Worm (Caenorhabditis elegans) whole organism, L2 larva: ENCODE results near the gene srw-22.

Experiments
- C34F6.9 ChIP-seq: fragments of 150-350 bp; optimal IDR thresholded peaks from 2 replicates; lab custom pipeline; 2014; ENCODE audit warnings: missing biosample characterization, missing genetic modification characterization
- R02D3.7 ChIP-seq: fragments of 150-350 bp; optimal IDR thresholded peaks from 2 replicates; lab custom pipeline; 2014; ENCODE audit warnings: missing biosample characterization, missing genetic modification characterization
- aly-2 ChIP-seq: fragments of 150-350 bp; optimal IDR thresholded peaks from 2 replicates; lab custom pipeline; 2014; ENCODE audit warnings: missing biosample characterization, missing genetic modification characterization
- egl-27 ChIP-seq: sonication (generic microtip); optimal IDR thresholded peaks from 3 replicates; lab custom pipeline; 2017; ENCODE audit warnings: missing biosample characterization, missing genetic modification reagents, missing genetic modification characterization
- elt-1 ChIP-seq: fragments of 150-350 bp; optimal IDR thresholded peaks from 2 replicates; lab custom pipeline; 2014; ENCODE audit warnings: missing biosample characterization, missing genetic modification characterization
- mab-5 ChIP-seq: fragments of 150-350 bp; optimal IDR thresholded peaks from 2 replicates; lab custom pipeline; 2014; ENCODE audit warnings: missing biosample characterization, missing genetic modification characterization
- nhr-11 ChIP-seq: fragments of 150-350 bp; optimal IDR thresholded peaks from 2 replicates; lab custom pipeline; 2014; ENCODE audit warnings: missing biosample characterization, missing genetic modification characterization
- nhr-23 ChIP-seq: fragments of 150-350 bp; optimal IDR thresholded peaks from 2 replicates; lab custom pipeline; 2014; ENCODE audit warnings: missing biosample characterization, missing genetic modification reagents, missing genetic modification characterization
- nhr-77 ChIP-seq: fragments of 150-350 bp; optimal IDR thresholded peaks from 2 replicates; lab custom pipeline; 2014; ENCODE audit warnings: missing biosample characterization, missing genetic modification characterization
- sem-4 ChIP-seq: fragments of 150-350 bp; optimal IDR thresholded peaks from 2 replicates; lab custom pipeline; 2014; ENCODE audit warnings: missing biosample characterization, missing genetic modification reagents, missing genetic modification characterization
- skn-1 ChIP-seq: sonication (generic microtip); optimal IDR thresholded peaks from 2 replicates; lab custom pipeline; 2017; ENCODE audit warnings: missing biosample characterization, missing genetic modification characterization
- unc-39 ChIP-seq: fragments of 150-350 bp; optimal IDR thresholded peaks from 2 replicates; lab custom pipeline; 2014; ENCODE audit warnings: missing biosample characterization, missing genetic modification characterization
- unc-62 ChIP-seq: fragments of 150-350 bp; optimal IDR thresholded peaks from 2 replicates; lab custom pipeline; 2014; ENCODE audit warnings: missing biosample characterization, missing genetic modification reagents, missing genetic modification characterization
- zag-1 ChIP-seq: fragments of 150-350 bp; optimal IDR thresholded peaks from 2 replicates; lab custom pipeline; 2014; ENCODE audit warnings: missing biosample characterization, missing genetic modification characterization

DNA sequence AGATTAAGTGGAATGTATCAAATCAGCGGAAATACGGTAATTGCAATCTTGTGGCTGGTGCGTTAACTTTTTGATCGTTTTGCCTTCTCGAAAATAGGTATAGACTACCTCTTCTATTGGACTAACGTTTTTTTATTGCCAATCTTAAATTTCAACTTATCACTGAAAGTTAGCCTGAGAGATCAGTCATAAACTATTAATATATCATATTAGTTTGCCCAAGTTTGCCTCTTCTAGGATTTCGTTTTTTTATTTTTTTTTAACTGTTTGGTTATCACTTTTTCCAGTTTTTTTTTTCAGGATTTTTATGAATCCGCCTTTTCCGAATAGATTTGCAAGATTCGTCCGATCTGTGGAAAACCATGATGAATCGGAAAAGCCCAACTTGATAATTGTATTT lies 23.9 kb upstream of the srw-22 start, which contains the start of gene kin-30:
- TF ChIP-seq C34F6.9 (tag; lab: Kevin White, UChicago) (no peak), skn-1 (tag; lab: Kevin White, UChicago) (no peak), R02D3.7 (tag; lab: Kevin White, UChicago) (no peak), elt-1 (tag; lab: Kevin White, UChicago) (no peak), egl-27 (tag; lab: Kevin White, UChicago) (no peak), zag-1 (no peak), nhr-77 (tag; lab: Kevin White, UChicago) (no peak), unc-62 (GFP tag; lab: Kevin White, UChicago) (no peak), unc-39 (tag; lab: Kevin White, UChicago) (no peak), aly-2 (tag; lab: Kevin White, UChicago) (no peak), nhr-23 (tag; lab: Kevin White, UChicago) (no peak), nhr-11 (tag; lab: Kevin White, UChicago) (no peak), mab-5 (tag; lab: Kevin White, UChicago) (no peak), sem-4 (tag; lab: Kevin White, UChicago) (no peak)
